Fruit fly (Drosophila melanogaster): ENCODE data around the gene Arr2.
A peak's percentile ranks its signal among the peaks of the same experiment; 100 is the strongest.

Gene Arr2

dm6 chr3L:8676500-8676899 is 27.8 kb upstream of the Arr2 start:
- TF ChIP-seq Med (GFP tag) (peak; percentile 62), sr (GFP tag; IDR thresholded peaks at IDR 0.05) (peak; percentile 76; the same call in 2 of the 3 replicates), CG15601 (tag; optimal IDR thresholded peaks at IDR 0.05) (no peak), bbx (GFP tag; IDR thresholded peaks at IDR 0.05; ENCODE audit: partially characterized antibody) (no peak), chinmo (GFP tag; IDR thresholded peaks at IDR 0.05; ENCODE audit: partially characterized antibody) (0 out of 4 replicates have a peak, but pooled peaks have one; percentile 6), CG32532 (GFP tag; IDR thresholded peaks at IDR 0.05) (no peak), rib (GFP tag; IDR thresholded peaks at IDR 0.05) (0 out of 2 replicates have a peak, but pooled peaks have one; percentile 25), CG6765 (GFP tag; optimal IDR thresholded peaks at IDR 0.05) (peak; percentile 8), Dbx (GFP tag; IDR thresholded peaks at IDR 0.05) (peak; percentile 47; the same call in 1 of the 3 replicates), CG9932 (GFP tag; IDR thresholded peaks at IDR 0.05) (0 out of 2 replicates have a peak, but pooled peaks have one; percentile 15), Asciz (GFP tag; optimal IDR thresholded peaks at IDR 0.05) (no peak), CG12769 (tag; optimal IDR thresholded peaks at IDR 0.05) (peak; percentile 46)

- TF ChIP-seq Fer3 (tag; optimal IDR thresholded peaks at IDR 0.05) (peak; percentile 5), Dip2 (GFP tag; IDR thresholded peaks at IDR 0.05) (no peak), CG8924 (tag; optimal IDR thresholded peaks at IDR 0.05) (peak; percentile 44), Hr78 (GFP tag; optimal IDR thresholded peaks at IDR 0.05) (peak in 1 of 2 experiments; percentile 81), unc-4 (GFP tag; IDR thresholded peaks at IDR 0.05; ENCODE audit: partially characterized antibody) (peak; percentile 34; the same call in 1 of the 2 replicates), CG2202 (tag; optimal IDR thresholded peaks at IDR 0.05) (peak; percentile 56), Myb (GFP tag; optimal IDR thresholded peaks at IDR 0.05) (no peak), CG10267 (tag; optimal IDR thresholded peaks at IDR 0.05) (peak; percentile 40), aop (GFP tag; IDR thresholded peaks at IDR 0.05) (no peak; the same call in 1 of the 2 replicates), bsh (GFP tag; optimal IDR thresholded peaks at IDR 0.05) (peak; percentile 8 to 13), CG11504 (tag; optimal IDR thresholded peaks at IDR 0.05) (peak; percentile 38), CG10431 (GFP tag; optimal IDR thresholded peaks at IDR 0.05) (peak; percentile 49), ac (GFP tag; optimal IDR thresholded peaks at IDR 0.05) (peak; percentile 45), corto (GFP tag; optimal IDR thresholded peaks at IDR 0.05) (peak; percentile 84), CG2678 (tag; optimal IDR thresholded peaks at IDR 0.05) (peak; percentile 40), CG12659 (GFP tag; optimal IDR thresholded peaks at IDR 0.05) (peak; percentile 1), sob (GFP tag; IDR thresholded peaks at IDR 0.05) (peak; percentile 48; the same call in 1 of the 2 replicates), Lpt (GFP tag; optimal IDR thresholded peaks at IDR 0.05) (no peak), onecut (GFP tag; IDR thresholded peaks at IDR 0.05) (peak; percentile 53; the same call in 1 of the 2 replicates), sc (optimal IDR thresholded peaks at IDR 0.05) (no peak), sc (GFP tag; optimal IDR thresholded peaks at IDR 0.05) (peak; percentile 10), Deaf1 (tag; optimal IDR thresholded peaks at IDR 0.05) (peak; percentile 100), CG9797 (GFP tag; optimal IDR thresholded peaks at IDR 0.05) (no peak), CG13624 (GFP tag; optimal IDR thresholded peaks at IDR 0.05) (no peak), lilli (GFP tag; optimal IDR thresholded peaks at IDR 0.05) (peak; percentile 44), ato (GFP tag; IDR thresholded peaks at IDR 0.05; ENCODE audit: partially characterized antibody) (peak; percentile 21; the same call in 1 of the 2 replicates), Pdp1 (GFP tag; optimal IDR thresholded peaks at IDR 0.05) (peak in 1 of 2 experiments; percentile 62), hbn (GFP tag; IDR thresholded peaks at IDR 0.05; ENCODE audit: partially characterized antibody) (no peak), gro (GFP tag; optimal IDR thresholded peaks at IDR 0.05) (peak; percentile 32), grn (GFP tag; optimal IDR thresholded peaks at IDR 0.05) (peak; percentile 52), CG7271 (tag; optimal IDR thresholded peaks at IDR 0.05) (no peak), slou (GFP tag; optimal IDR thresholded peaks at IDR 0.05) (no peak), CG6813 (GFP tag; optimal IDR thresholded peaks at IDR 0.05) (peak; percentile 66), Awh (GFP tag; IDR thresholded peaks at IDR 0.05) (peak; percentile 75; the same call in 1 of the 2 replicates), HLHmδ (GFP tag; optimal IDR thresholded peaks at IDR 0.05) (peak; percentile 93), Adf1 (GFP tag; IDR thresholded peaks at IDR 0.05) (peak; percentile 86)
Measured at dm6 chr3L:8675545-8676084, 26.9 kb upstream of the Arr2 start, which contains the start of gene hry. Gene hry (plus strand): TSS chr3L:8675759.

Measured in whole organism, embryonic.